Fruit fly (Drosophila melanogaster) whole organism, embryonic: ENCODE data around the gene CG8117.

Source experiments
- Abd-B ChIP-seq: fragments of 200-800 bp; sonication (Bioruptor generic); optimal IDR thresholded peaks from 2 replicates; lab custom pipeline; 2018; ENCODE audit warnings: missing biosample characterization, mild to moderate bottlenecking, missing genetic modification characterization, moderate library complexity
- Atf-2 ChIP-seq: fragments of 200-800 bp; sonication (Bioruptor generic); optimal IDR thresholded peaks from 2 replicates; lab custom pipeline; 2016; ENCODE audit warnings: missing biosample characterization, missing genetic modification characterization
- B-H2 ChIP-seq: fragments of 200-800 bp; sonication (Bioruptor generic); optimal IDR thresholded peaks from 2 replicates; lab custom pipeline; 2018; ENCODE audit warnings: missing biosample characterization, mild to moderate bottlenecking, missing genetic modification characterization
- CG10462 ChIP-seq: fragments of 200-800 bp; sonication (Bioruptor generic); optimal IDR thresholded peaks from 2 replicates; lab custom pipeline; 2016; ENCODE audit warnings: missing biosample characterization, missing genetic modification characterization
- CG10654 ChIP-seq: fragments of 200-800 bp; sonication (Bioruptor generic); optimal IDR thresholded peaks from 2 replicates; lab custom pipeline; 2016; ENCODE audit warnings: missing biosample characterization, missing genetic modification characterization
- CG11085 ChIP-seq: fragments of 200-800 bp; sonication (Bioruptor generic); IDR thresholded peaks from 2 replicates; pipeline ENCODE4 v1.3.6; 2022; ENCODE audit warnings: missing biosample characterization, missing genetic modification characterization
- CG11093 ChIP-seq: fragments of 200-800 bp; sonication (Bioruptor generic); IDR thresholded peaks from 3 replicates; pipeline ENCODE4 v1.3.6; 2022; ENCODE audit warnings: missing biosample characterization, missing genetic modification characterization
- CG12391 ChIP-seq: fragments of 200-800 bp; sonication (Bioruptor generic); optimal IDR thresholded peaks from 3 replicates; lab custom pipeline; 2018; ENCODE audit warnings: missing biosample characterization, mild to moderate bottlenecking, missing genetic modification characterization, moderate library complexity
- CG13624 ChIP-seq: fragments of 200-800 bp; sonication (Bioruptor generic); optimal IDR thresholded peaks from 2 replicates; lab custom pipeline; 2016; ENCODE audit warnings: missing biosample characterization, missing genetic modification characterization
- CG13775 ChIP-seq: fragments of 200-800 bp; sonication (Bioruptor generic); optimal IDR thresholded peaks from 3 replicates; lab custom pipeline; 2017; ENCODE audit warnings: missing biosample characterization, mild to moderate bottlenecking, missing genetic modification characterization
- CG17359 ChIP-seq: fragments of 200-800 bp; sonication (Bioruptor generic); optimal IDR thresholded peaks from 3 replicates; lab custom pipeline; 2018; ENCODE audit warnings: missing biosample characterization, mild to moderate bottlenecking, missing genetic modification characterization, moderate library complexity
- CG17802 ChIP-seq: fragments of 200-800 bp; sonication (Bioruptor generic); optimal IDR thresholded peaks from 2 replicates; lab custom pipeline; 2018; ENCODE audit warnings: missing biosample characterization, mild to moderate bottlenecking, missing genetic modification characterization, moderate library complexity
- CG2202 ChIP-seq: fragments of 200-800 bp; sonication (Bioruptor generic); optimal IDR thresholded peaks from 2 replicates; lab custom pipeline; 2018; ENCODE audit warnings: missing biosample characterization, mild to moderate bottlenecking, missing genetic modification characterization
- CG2875 ChIP-seq: fragments of 200-800 bp; sonication (Bioruptor generic); optimal IDR thresholded peaks from 2 replicates; lab custom pipeline; 2017; ENCODE audit warnings: missing biosample characterization, mild to moderate bottlenecking, missing genetic modification characterization, missing genetic modification reagents
- CG30431 ChIP-seq: fragments of 200-800 bp; sonication (Bioruptor generic); optimal IDR thresholded peaks from 2 replicates; lab custom pipeline; 2017; ENCODE audit warnings: missing biosample characterization, missing genetic modification characterization
- CG33557 ChIP-seq: fragments of 200-800 bp; sonication (Bioruptor generic); optimal IDR thresholded peaks from 2 replicates; lab custom pipeline; 2019; ENCODE audit warnings: missing biosample characterization, mild to moderate bottlenecking, missing genetic modification characterization, moderate library complexity
- CG34376 ChIP-seq: fragments of 200-800 bp; sonication (Bioruptor generic); optimal IDR thresholded peaks from 2 replicates; lab custom pipeline; 2018; ENCODE audit warnings: missing biosample characterization, mild to moderate bottlenecking, missing genetic modification characterization
- CG3847 ChIP-seq: fragments of 200-800 bp; sonication (Bioruptor generic); IDR thresholded peaks from 2 replicates; pipeline ENCODE4 v1.3.6; 2022; ENCODE audit warnings: missing biosample characterization, missing genetic modification characterization
- CG4328 ChIP-seq: fragments of 200-800 bp; sonication (Bioruptor generic); optimal IDR thresholded peaks from 3 replicates; lab custom pipeline; 2017; ENCODE audit warnings: missing biosample characterization, missing genetic modification reagents, missing genetic modification characterization
- CG4730 ChIP-seq: fragments of 200-800 bp; sonication (Bioruptor generic); IDR thresholded peaks from 2 replicates; pipeline ENCODE4 v1.3.6; 2022; ENCODE audit warnings: missing biosample characterization, missing genetic modification characterization
- CG6689 ChIP-seq: fragments of 200-800 bp; sonication (Bioruptor generic); IDR thresholded peaks from 2 replicates; pipeline ENCODE4 v1.3.6; 2022; ENCODE audit warnings: missing biosample characterization, missing genetic modification characterization
- CG7271 ChIP-seq: fragments of 200-800 bp; sonication (Bioruptor generic); optimal IDR thresholded peaks from 2 replicates; lab custom pipeline; 2018; ENCODE audit warnings: missing biosample characterization, mild to moderate bottlenecking, missing genetic modification characterization, moderate library complexity
- CG8765 ChIP-seq: fragments of 200-800 bp; sonication (Bioruptor generic); IDR thresholded peaks from 2 replicates; pipeline ENCODE4 v1.3.6; 2022; ENCODE audit warnings: missing biosample characterization, missing genetic modification characterization
- CG8924 ChIP-seq: fragments of 200-800 bp; optimal IDR thresholded peaks from 3 replicates; lab custom pipeline; 2019; ENCODE audit warnings: missing biosample characterization, mild to moderate bottlenecking, missing genetic modification characterization, moderate library complexity
- D ChIP-seq, 2 experiments: fragments of 200-800 bp in 1 of 2; fragments of >200 bp in 1 of 2; sonication (Bioruptor generic) in 1 of 2; optimal IDR thresholded peaks; 2 replicates in 1 of 2; 3 replicates in 1 of 2; lab custom pipeline; 2017; ENCODE audit warnings: mild to moderate bottlenecking in 1 of 2, missing biosample characterization in 1 of 2, missing genetic modification characterization in 1 of 2, missing genetic modification reagents in 1 of 2
- Dip2 ChIP-seq: fragments of 200-800 bp; sonication (Bioruptor generic); IDR thresholded peaks from 2 replicates; pipeline ENCODE4 v1.3.6; 2022; ENCODE audit warnings: missing biosample characterization, missing genetic modification characterization
- Doc3 ChIP-seq: fragments of 200-800 bp; sonication (Bioruptor generic); IDR thresholded peaks from 3 replicates; pipeline ENCODE4 v1.3.6; 2022; ENCODE audit warnings: missing biosample characterization, missing genetic modification characterization; ENCODE audit not compliant: partially characterized antibody
- Dp ChIP-seq: fragments of 200-800 bp; sonication (Bioruptor generic); optimal IDR thresholded peaks from 2 replicates; lab custom pipeline; 2018; ENCODE audit warnings: missing biosample characterization, mild to moderate bottlenecking, missing genetic modification characterization, moderate library complexity
- H2.0 ChIP-seq: fragments of 200-800 bp; sonication (Bioruptor generic); IDR thresholded peaks from 2 replicates; pipeline ENCODE4 v1.3.6; 2022; ENCODE audit warnings: missing biosample characterization, missing genetic modification characterization
- MBD-R2 ChIP-seq: fragments of 200-800 bp; sonication (Bioruptor generic); IDR thresholded peaks from 2 replicates; pipeline ENCODE4 v1.3.6; 2022; ENCODE audit warnings: missing biosample characterization, missing genetic modification characterization
- PHDP ChIP-seq: fragments of 200-800 bp; sonication (Bioruptor generic); optimal IDR thresholded peaks from 3 replicates; lab custom pipeline; 2018; ENCODE audit warnings: missing biosample characterization, mild to moderate bottlenecking, missing genetic modification characterization, moderate library complexity
- Trl ChIP-seq, 3 experiments: fragments of >200 bp in 2 of 3; fragments of 200-800 bp in 1 of 3; sonication (Bioruptor generic) in 1 of 3; optimal IDR thresholded peaks; 2 replicates in 1 of 3; 3 replicates in 2 of 3; lab custom pipeline; 2016 to 2017; ENCODE audit warnings: missing biosample characterization in 1 of 3, missing genetic modification characterization in 1 of 3
- Xrp1 ChIP-seq: fragments of 200-800 bp; sonication (Bioruptor generic); IDR thresholded peaks from 2 replicates; pipeline ENCODE4 v1.3.6; 2022; ENCODE audit warnings: missing biosample characterization, missing genetic modification characterization
- ash1 ChIP-seq: fragments of 200-800 bp; sonication (Bioruptor generic); optimal IDR thresholded peaks from 2 replicates; lab custom pipeline; 2018; ENCODE audit warnings: missing biosample characterization, mild to moderate bottlenecking, missing genetic modification characterization
- caup ChIP-seq: fragments of 200-800 bp; sonication (Bioruptor generic); optimal IDR thresholded peaks from 3 replicates; lab custom pipeline; 2017; ENCODE audit warnings: missing biosample characterization, mild to moderate bottlenecking, missing genetic modification characterization, moderate library complexity; ENCODE audit not compliant: severe bottlenecking
- chn ChIP-seq: fragments of 200-800 bp; sonication (Bioruptor generic); optimal IDR thresholded peaks from 2 replicates; lab custom pipeline; 2016; ENCODE audit warnings: missing biosample characterization, missing genetic modification characterization
- dimm ChIP-seq: fragments of 200-800 bp; sonication (Bioruptor generic); IDR thresholded peaks from 2 replicates; pipeline ENCODE4 v1.3.6; 2022; ENCODE audit warnings: missing biosample characterization, missing genetic modification characterization
- disco-r ChIP-seq: fragments of 200-800 bp; sonication (Bioruptor generic); optimal IDR thresholded peaks from 2 replicates; lab custom pipeline; 2016; ENCODE audit warnings: missing biosample characterization, missing genetic modification characterization
- h ChIP-seq: fragments of >200 bp; optimal IDR thresholded peaks from 2 replicates; lab custom pipeline; 2017
- hb ChIP-seq: fragments of 200-800 bp; sonication (Bioruptor generic); IDR thresholded peaks from 3 replicates; pipeline ENCODE4 v1.3.6; 2022; ENCODE audit warnings: missing biosample characterization, missing genetic modification characterization; ENCODE audit not compliant: partially characterized antibody
- hkb ChIP-seq, 2 experiments: fragments of 200-800 bp in 1 of 2; fragments of >200 bp in 1 of 2; sonication (Bioruptor generic) in 1 of 2; IDR thresholded peaks in 1 of 2; optimal IDR thresholded peaks in 1 of 2; 2 replicates each; pipeline versions ENCODE4 v1.3.6 to Lab custom; 2017 to 2022; ENCODE audit warnings: missing biosample characterization in 1 of 2, missing genetic modification characterization in 1 of 2
- klu ChIP-seq: fragments of 200-800 bp; sonication (Bioruptor generic); IDR thresholded peaks from 2 replicates; pipeline ENCODE4 v1.3.6; 2022; ENCODE audit warnings: missing biosample characterization, missing genetic modification characterization
- nau ChIP-seq: fragments of 200-800 bp; sonication (Bioruptor generic); optimal IDR thresholded peaks from 3 replicates; lab custom pipeline; 2017; ENCODE audit warnings: missing biosample characterization, mild to moderate bottlenecking, missing genetic modification characterization, missing genetic modification reagents
- nerfin-2 ChIP-seq: fragments of 200-800 bp; sonication (Bioruptor generic); IDR thresholded peaks from 2 replicates; pipeline ENCODE4 v1.3.6; 2022; ENCODE audit warnings: missing biosample characterization, missing genetic modification characterization; ENCODE audit not compliant: partially characterized antibody
- org-1 ChIP-seq: fragments of 200-800 bp; sonication (Bioruptor generic); optimal IDR thresholded peaks from 2 replicates; lab custom pipeline; 2017; ENCODE audit warnings: missing biosample characterization, missing genetic modification characterization
- unc-4 ChIP-seq: fragments of 200-800 bp; sonication (Bioruptor generic); IDR thresholded peaks from 2 replicates; pipeline ENCODE4 v1.3.6; 2022; ENCODE audit warnings: missing biosample characterization, missing genetic modification characterization; ENCODE audit not compliant: partially characterized antibody
- vnd ChIP-seq: fragments of 200-800 bp; sonication (Bioruptor generic); IDR thresholded peaks from 3 replicates; pipeline ENCODE4 v1.3.6; 2022; ENCODE audit warnings: missing biosample characterization, missing genetic modification characterization; ENCODE audit not compliant: partially characterized antibody
- zen ChIP-seq: fragments of 200-800 bp; sonication (Bioruptor generic); optimal IDR thresholded peaks from 3 replicates; lab custom pipeline; 2018; ENCODE audit warnings: missing biosample characterization, mild to moderate bottlenecking, missing genetic modification characterization, moderate library complexity
- zf30C ChIP-seq: fragments of 200-800 bp; sonication (Bioruptor generic); optimal IDR thresholded peaks from 3 replicates; lab custom pipeline; 2018; ENCODE audit warnings: missing biosample characterization, mild to moderate bottlenecking, missing genetic modification characterization

Gene CG8117

DNA sequence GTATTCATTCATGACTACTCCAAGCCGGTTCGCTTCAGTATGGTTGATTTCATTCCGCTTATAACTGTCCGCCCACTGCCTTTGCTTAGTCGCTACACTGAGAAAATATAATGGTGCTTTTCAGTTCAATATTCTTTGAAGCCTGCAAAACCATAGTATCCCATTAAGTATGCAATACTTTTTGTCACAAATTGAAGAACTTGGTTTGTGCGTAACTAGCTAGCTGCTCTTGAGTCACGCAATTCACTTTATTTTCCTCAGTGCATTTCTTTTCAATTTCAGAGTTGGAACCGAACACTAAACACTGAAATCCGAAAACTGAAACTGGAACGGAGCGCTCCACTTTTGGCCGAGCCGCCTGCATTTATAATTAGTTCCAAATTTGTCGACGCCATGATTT, 44.3 kb upstream of the CG8117 start (continued):
- TF ChIP-seq Dip2 (GFP tag; lab: Robert Waterston, UW): no peak
- TF ChIP-seq CG30431 (GFP tag; lab: Kevin White, UChicago): peak; percentile 27
- peak; percentile 48; the same call in 1 of the 2 replicates for TF ChIP-seq Xrp1 (GFP tag; lab: Robert Waterston, UW)
- no peak for TF ChIP-seq hb (GFP tag; lab: Robert Waterston, UW)
- TF ChIP-seq CG11093 (GFP tag; lab: Robert Waterston, UW): no peak
- no peak for TF ChIP-seq klu (GFP tag; lab: Robert Waterston, UW)
- no peak for TF ChIP-seq ash1 (GFP tag; lab: Kevin White, UChicago)
- TF ChIP-seq chn (GFP tag; lab: Kevin White, UChicago): peak; percentile 19
- peak; percentile 42; the same call in 1 of the 2 replicates for TF ChIP-seq CG3847 (GFP tag; lab: Robert Waterston, UW)
- TF ChIP-seq nerfin-2: no peak
- TF ChIP-seq Atf-2: peak; percentile 32
- TF ChIP-seq H2.0 (GFP tag; lab: Robert Waterston, UW): peak; percentile 49; the same call in 1 of the 2 replicates
- no peak for TF ChIP-seq dimm (GFP tag; lab: Robert Waterston, UW)
- TF ChIP-seq Abd-B (GFP tag; lab: Kevin White, UChicago): peak; percentile 47
- TF ChIP-seq unc-4 (GFP tag; lab: Robert Waterston, UW): no peak
- TF ChIP-seq PHDP (tag; lab: Kevin White, UChicago): peak; percentile 55
- no peak for TF ChIP-seq CG11085 (GFP tag; lab: Robert Waterston, UW)
- peak; percentile 53 for TF ChIP-seq CG13624 (GFP tag; lab: Kevin White, UChicago)
- TF ChIP-seq Dp (GFP tag; lab: Kevin White, UChicago): no peak
- peak; percentile 36 for TF ChIP-seq caup (GFP tag; lab: Kevin White, UChicago)
- TF ChIP-seq CG7271 (tag; lab: Kevin White, UChicago): no peak
- TF ChIP-seq zf30C (GFP tag; lab: Kevin White, UChicago): no peak
- TF ChIP-seq nau (GFP tag; lab: Kevin White, UChicago): no peak
- TF ChIP-seq B-H2 (GFP tag; lab: Kevin White, UChicago): no peak
- TF ChIP-seq CG2202 (tag; lab: Kevin White, UChicago): no peak
- no peak for TF ChIP-seq D (optimal IDR thresholded peaks at IDR 0.05; lab: Kevin White, UChicago)
- TF ChIP-seq D (GFP tag; optimal IDR thresholded peaks at IDR 0.05; lab: Kevin White, UChicago): no peak
- no peak for TF ChIP-seq MBD-R2 (GFP tag; lab: Robert Waterston, UW)
- no peak for TF ChIP-seq CG8765
- peak; percentile 31 for TF ChIP-seq zen (tag; lab: Kevin White, UChicago)
- no peak for TF ChIP-seq vnd
- peak; percentile 57 for TF ChIP-seq CG12391 (tag; lab: Kevin White, UChicago)
- TF ChIP-seq CG10462 (GFP tag; lab: Kevin White, UChicago): no peak
- no peak for TF ChIP-seq Doc3 (GFP tag; lab: Robert Waterston, UW)
- TF ChIP-seq disco-r: no peak
- no peak for TF ChIP-seq CG33557 (GFP tag; lab: Kevin White, UChicago)
- no peak for TF ChIP-seq Trl (optimal IDR thresholded peaks at IDR 0.05; lab: Kevin White, UChicago)
- TF ChIP-seq Trl (GFP tag; optimal IDR thresholded peaks at IDR 0.05; lab: Kevin White, UChicago): peak; percentile 50
- TF ChIP-seq CG2875 (GFP tag; lab: Kevin White, UChicago): peak; percentile 2
- TF ChIP-seq CG4730: peak; percentile 55
- no peak for TF ChIP-seq hkb (optimal IDR thresholded peaks at IDR 0.05; lab: Kevin White, UChicago)
- peak; percentile 63; the same call in 1 of the 2 replicates for TF ChIP-seq hkb (GFP tag; IDR thresholded peaks at IDR 0.05; lab: Robert Waterston, UW)
- TF ChIP-seq CG4328 (GFP tag; lab: Kevin White, UChicago): no peak
- peak; percentile 19 for TF ChIP-seq CG17802
- TF ChIP-seq CG13775 (GFP tag; lab: Kevin White, UChicago): no peak
- peak; percentile 27 for TF ChIP-seq CG10654 (GFP tag; lab: Kevin White, UChicago)
- no peak for TF ChIP-seq h (lab: Kevin White, UChicago)
- TF ChIP-seq CG8924 (tag; lab: Kevin White, UChicago): peak; percentile 49
- TF ChIP-seq CG17359 (tag; lab: Kevin White, UChicago): peak; percentile 72
- TF ChIP-seq CG6689 (GFP tag; lab: Robert Waterston, UW): peak; percentile 65
- TF ChIP-seq CG34376 (GFP tag; lab: Kevin White, UChicago): no peak
- peak; percentile 30 for TF ChIP-seq org-1 (GFP tag; lab: Kevin White, UChicago)
